Worm (Caenorhabditis elegans) whole organism, mixed stage, embryonic: ENCODE data around the gene str-114.

ENCODE experiments used
- ceh-39 ChIP-seq: fragments of 150-350 bp; optimal IDR thresholded peaks from 2 replicates; lab custom pipeline; 2014; ENCODE audit warnings: missing biosample characterization, missing genetic modification characterization
- cnd-1 ChIP-seq: fragments of 200-800 bp; sonication (Bioruptor generic); optimal IDR thresholded peaks from 2 replicates; lab custom pipeline; 2018; ENCODE audit warnings: mild to moderate bottlenecking, missing genetic modification characterization, missing compliant biosample characterization
- elt-3 ChIP-seq: fragments of 150-350 bp; optimal IDR thresholded peaks from 2 replicates; lab custom pipeline; 2014; ENCODE audit warnings: missing biosample characterization, missing genetic modification characterization
- flh-1 ChIP-seq: fragments of 200-800 bp; sonication (Bioruptor generic); optimal IDR thresholded peaks from 2 replicates; lab custom pipeline; 2018; ENCODE audit warnings: mild to moderate bottlenecking, missing genetic modification characterization, moderate library complexity, missing compliant biosample characterization
- ham-2 ChIP-seq: fragments of 200-800 bp; sonication (Bioruptor generic); optimal IDR thresholded peaks from 2 replicates; lab custom pipeline; 2018; ENCODE audit warnings: mild to moderate bottlenecking, missing genetic modification characterization, missing compliant biosample characterization
- lsy-2 ChIP-seq: fragments of 150-350 bp; optimal IDR thresholded peaks from 2 replicates; lab custom pipeline; 2014; ENCODE audit warnings: missing biosample characterization, missing genetic modification characterization
- mep-1 ChIP-seq: fragments of 150-350 bp; optimal IDR thresholded peaks from 2 replicates; lab custom pipeline; 2017; ENCODE audit warnings: missing biosample characterization, missing genetic modification reagents, missing genetic modification characterization, inconsistent platforms
- nhr-2 ChIP-seq: fragments of 150-350 bp; optimal IDR thresholded peaks from 2 replicates; lab custom pipeline; 2014; ENCODE audit warnings: missing biosample characterization, missing genetic modification characterization
- nhr-28 ChIP-seq: fragments of 150-350 bp; optimal IDR thresholded peaks from 2 replicates; lab custom pipeline; 2014; ENCODE audit warnings: missing biosample characterization, missing genetic modification characterization
- pha-4 ChIP-seq: fragments of 150-350 bp; optimal IDR thresholded peaks from 2 replicates; lab custom pipeline; 2018; ENCODE audit warnings: missing biosample characterization, missing genetic modification reagents, missing genetic modification characterization
- snpc-4 ChIP-seq: fragments of 150-350 bp; optimal IDR thresholded peaks from 2 replicates; lab custom pipeline; 2014; ENCODE audit warnings: missing biosample characterization, missing genetic modification characterization
- unc-120 ChIP-seq: sonication (generic microtip); optimal IDR thresholded peaks from 2 replicates; lab custom pipeline; 2017; ENCODE audit warnings: missing genetic modification characterization, missing compliant biosample characterization; ENCODE audit not compliant: poor library complexity, severe bottlenecking
- unc-39 ChIP-seq: fragments of 150-350 bp; optimal IDR thresholded peaks from 2 replicates; lab custom pipeline; 2014; ENCODE audit warnings: missing biosample characterization, missing genetic modification characterization
- unc-62 ChIP-seq: fragments of 150-350 bp; optimal IDR thresholded peaks from 2 replicates; lab custom pipeline; 2014; ENCODE audit warnings: missing biosample characterization, missing genetic modification reagents, missing genetic modification characterization

ce11 chrV:3659472-3659871 is 9.9 kb downstream of the str-114 start, which contains the start of gene acr-23:
- TF ChIP-seq pha-4 (tag; lab: Kevin White, UChicago) (no peak), nhr-28 (tag; lab: Kevin White, UChicago) (no peak), elt-3 (tag; lab: Kevin White, UChicago) (no peak), lsy-2 (tag; lab: Kevin White, UChicago) (no peak), snpc-4 (tag; lab: Kevin White, UChicago) (no peak), cnd-1 (tag; lab: Kevin White, UChicago) (no peak), ham-2 (GFP tag; lab: Kevin White, UChicago) (no peak), unc-39 (tag; lab: Kevin White, UChicago) (no peak), unc-62 (no peak), unc-120 (no peak), mep-1 (tag; lab: Kevin White, UChicago) (no peak), ceh-39 (tag; lab: Kevin White, UChicago) (no peak), nhr-2 (tag; lab: Kevin White, UChicago) (no peak), flh-1 (no peak)
